Fruit fly (Drosophila melanogaster): ENCODE data around the gene CG14683.

CG14683 gene

DNA sequence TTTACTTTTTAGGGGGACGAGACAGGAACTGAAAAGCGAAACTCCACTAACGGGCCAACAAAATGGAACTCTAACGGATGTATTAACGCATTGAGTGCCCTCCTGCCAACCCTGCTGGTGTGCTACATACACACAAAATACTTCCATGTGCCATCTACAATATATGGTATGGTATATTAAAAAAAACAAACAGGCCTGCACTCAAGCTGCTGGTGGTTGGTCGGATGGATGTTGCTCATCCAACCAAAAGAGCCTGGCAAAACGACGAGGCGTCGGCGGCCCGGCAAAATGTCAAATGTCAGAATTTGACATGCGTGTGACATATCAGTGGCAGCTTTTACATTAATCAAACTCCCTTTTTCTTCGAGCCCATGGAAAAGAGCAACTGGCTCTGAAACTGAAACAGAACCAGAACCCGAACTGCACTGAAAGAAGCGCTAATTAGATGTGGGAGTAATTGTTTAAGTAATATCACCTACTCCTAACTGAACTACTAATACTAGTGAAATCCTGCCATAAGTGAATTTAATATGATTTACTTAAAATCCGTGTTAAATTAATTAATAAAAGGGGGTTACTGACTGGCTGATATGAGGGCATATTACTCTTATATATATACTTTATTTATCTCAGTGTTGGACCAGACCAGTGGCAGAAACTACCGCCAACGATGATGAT lies 45.7 kb upstream of the CG14683 start (continued):
- TF ChIP-seq gt (GFP tag; IDR thresholded peaks at IDR 0.05) (no peak), tio (GFP tag; optimal IDR thresholded peaks at IDR 0.05) (no peak), Bgb (GFP tag; IDR thresholded peaks at IDR 0.05; ENCODE audit: partially characterized antibody) (no peak), CG8944 (GFP tag; optimal IDR thresholded peaks at IDR 0.05) (no peak), CG1602 (GFP tag; optimal IDR thresholded peaks at IDR 0.05) (peak; percentile 7), her (GFP tag; optimal IDR thresholded peaks at IDR 0.05) (no peak), Sox102F (GFP tag; optimal IDR thresholded peaks at IDR 0.05) (peak; percentile 14), lab (GFP tag; optimal IDR thresholded peaks at IDR 0.05) (peak; percentile 6), Xrp1 (GFP tag; IDR thresholded peaks at IDR 0.05) (peak; percentile 71), CG17802 (tag; optimal IDR thresholded peaks at IDR 0.05) (peak; percentile 10), slp2 (GFP tag; optimal IDR thresholded peaks at IDR 0.05) (no peak), Nf-YB (GFP tag; optimal IDR thresholded peaks at IDR 0.05) (peak; percentile 67), disco-r (GFP tag; optimal IDR thresholded peaks at IDR 0.05) (no peak), repo (GFP tag; optimal IDR thresholded peaks at IDR 0.05) (no peak), trem (tag; optimal IDR thresholded peaks at IDR 0.05) (peak; percentile 38), danr (GFP tag; IDR thresholded peaks at IDR 0.05) (no peak), abd-A (tag; optimal IDR thresholded peaks at IDR 0.05) (no peak), crc (GFP tag; optimal IDR thresholded peaks at IDR 0.05) (no peak), Ssrp (tag; optimal IDR thresholded peaks at IDR 0.05) (peak; percentile 38), CG7839 (tag; optimal IDR thresholded peaks at IDR 0.05) (peak; percentile 25), sd (tag; optimal IDR thresholded peaks at IDR 0.05) (no peak), dmrt11E (tag; optimal IDR thresholded peaks at IDR 0.05) (peak; percentile 73), CG31441 (GFP tag; IDR thresholded peaks at IDR 0.05) (peak; percentile 47; the same call in 1 of the 2 replicates), CG10209 (GFP tag; optimal IDR thresholded peaks at IDR 0.05) (no peak), Scr (GFP tag; IDR thresholded peaks at IDR 0.05; ENCODE audit: partially characterized antibody) (no peak), NFAT (GFP tag; IDR thresholded peaks at IDR 0.05) (no peak), Poxn (GFP tag; IDR thresholded peaks at IDR 0.05) (no peak), CG34376 (GFP tag; optimal IDR thresholded peaks at IDR 0.05) (no peak), az2 (GFP tag; optimal IDR thresholded peaks at IDR 0.05) (peak; percentile 30), HmgZ (tag; optimal IDR thresholded peaks at IDR 0.05) (no peak), onecut (GFP tag; IDR thresholded peaks at IDR 0.05) (no peak), br (optimal IDR thresholded peaks at IDR 0.05) (no peak), row (GFP tag; IDR thresholded peaks at IDR 0.05) (peak; percentile 36; the same call in 1 of the 3 replicates), kay (GFP tag; optimal IDR thresholded peaks at IDR 0.05) (no peak), Dip2 (GFP tag; IDR thresholded peaks at IDR 0.05) (no peak), CoRest (tag; optimal IDR thresholded peaks at IDR 0.05) (peak; percentile 2), CG8359 (GFP tag; optimal IDR thresholded peaks at IDR 0.05; ENCODE audit: borderline replicate concordance) (peak; percentile 10), unpg (GFP tag; optimal IDR thresholded peaks at IDR 0.05) (peak; percentile 52), Oli (tag; optimal IDR thresholded peaks at IDR 0.05) (peak; percentile 1), inv (GFP tag; IDR thresholded peaks at IDR 0.05; ENCODE audit: partially characterized antibody) (no peak), Ada2b (GFP tag; IDR thresholded peaks at IDR 0.05) (no peak), org-1 (GFP tag; optimal IDR thresholded peaks at IDR 0.05) (no peak), CG30403 (GFP tag; optimal IDR thresholded peaks at IDR 0.05) (peak; percentile 25), Side (GFP tag; optimal IDR thresholded peaks at IDR 0.05) (no peak), so (GFP tag; IDR thresholded peaks at IDR 0.05) (0 out of 3 replicates have a peak, but pooled peaks have one; percentile 28), CG1529 (GFP tag; optimal IDR thresholded peaks at IDR 0.05) (no peak), ATbp (GFP tag; optimal IDR thresholded peaks at IDR 0.05) (no peak), CG14965 (GFP tag; optimal IDR thresholded peaks at IDR 0.05; ENCODE audit: borderline replicate concordance) (no peak), CG17359 (tag; optimal IDR thresholded peaks at IDR 0.05) (no peak), ind (GFP tag; optimal IDR thresholded peaks at IDR 0.05) (no peak)

Data from whole organism, embryonic.